Worm (Caenorhabditis elegans) whole organism, L1 larva: Measurements from ENCODE around the gene znf-598.

Experiments used
- C04F5.9 ChIP-seq: sonication (generic microtip); optimal IDR thresholded peaks from 2 replicates; lab custom pipeline; 2016; ENCODE audit warnings: missing genetic modification characterization, missing compliant biosample characterization
- C16A3.4 ChIP-seq: fragments of 150-350 bp; optimal IDR thresholded peaks from 2 replicates; lab custom pipeline; 2014; ENCODE audit warnings: missing biosample characterization, missing genetic modification characterization
- F16B12.6 ChIP-seq: fragments of 150-350 bp; optimal IDR thresholded peaks from 2 replicates; lab custom pipeline; 2014; ENCODE audit warnings: missing biosample characterization, missing genetic modification characterization
- aha-1 ChIP-seq: fragments of 150-350 bp; optimal IDR thresholded peaks from 2 replicates; lab custom pipeline; 2014; ENCODE audit warnings: missing biosample characterization, missing genetic modification characterization
- ama-1 ChIP-seq: fragments of 150-350 bp; optimal IDR thresholded peaks from 2 replicates; lab custom pipeline; 2014
- blmp-1 ChIP-seq: fragments of 150-350 bp; optimal IDR thresholded peaks from 2 replicates; lab custom pipeline; 2014; ENCODE audit warnings: missing biosample characterization, missing genetic modification characterization
- ceh-63 ChIP-seq: fragments of 200-800 bp; sonication (Bioruptor generic); optimal IDR thresholded peaks from 2 replicates; lab custom pipeline; 2018; ENCODE audit warnings: mild to moderate bottlenecking, missing genetic modification characterization, missing compliant biosample characterization
- ceh-8 ChIP-seq: fragments of 200-800 bp; sonication (Bioruptor generic); optimal IDR thresholded peaks from 2 replicates; lab custom pipeline; 2018; ENCODE audit warnings: mild to moderate bottlenecking, missing genetic modification characterization, moderate library complexity, missing compliant biosample characterization
- ces-1 ChIP-seq: fragments of 150-350 bp; optimal IDR thresholded peaks from 2 replicates; lab custom pipeline; 2014; ENCODE audit warnings: missing biosample characterization, missing genetic modification reagents, missing genetic modification characterization
- dsc-1 ChIP-seq: sonication (generic microtip); optimal IDR thresholded peaks from 2 replicates; lab custom pipeline; 2016; ENCODE audit warnings: mild to moderate bottlenecking, missing genetic modification characterization, missing compliant biosample characterization
- elt-2 ChIP-seq: sonication (generic microtip); optimal IDR thresholded peaks from 2 replicates; lab custom pipeline; 2016; ENCODE audit warnings: missing genetic modification characterization, mild to moderate bottlenecking, inconsistent platforms, missing compliant biosample characterization, missing genetic modification reagents
- ets-5 ChIP-seq: fragments of 200-800 bp; sonication (Bioruptor generic); IDR thresholded peaks from 2 replicates; pipeline ENCODE4 v1.3.6; 2022; ENCODE audit warnings: missing genetic modification characterization, missing compliant biosample characterization
- fkh-10 ChIP-seq: sonication (generic microtip); optimal IDR thresholded peaks from 2 replicates; lab custom pipeline; 2017; ENCODE audit warnings: missing biosample characterization, missing genetic modification reagents, missing genetic modification characterization
- fkh-4 ChIP-seq: sonication (generic microtip); optimal IDR thresholded peaks from 2 replicates; lab custom pipeline; 2016; ENCODE audit warnings: missing compliant biosample characterization, missing genetic modification characterization, borderline replicate concordance
- fos-1 ChIP-seq: fragments of 150-350 bp; optimal IDR thresholded peaks from 2 replicates; lab custom pipeline; 2014; ENCODE audit warnings: missing biosample characterization, missing genetic modification characterization
- grh-1 ChIP-seq: fragments of 200-800 bp; sonication (Bioruptor generic); IDR thresholded peaks from 2 replicates; pipeline ENCODE4 v1.3.6; 2022; ENCODE audit warnings: missing genetic modification reagents, missing genetic modification characterization, missing compliant biosample characterization
- hlh-17 ChIP-seq: fragments of 200-800 bp; sonication (Bioruptor generic); optimal IDR thresholded peaks from 2 replicates; lab custom pipeline; 2018; ENCODE audit warnings: missing genetic modification characterization, mild to moderate bottlenecking, missing compliant biosample characterization, moderate library complexity, borderline replicate concordance
- hlh-4 ChIP-seq: sonication (generic microtip); optimal IDR thresholded peaks from 2 replicates; lab custom pipeline; 2016; ENCODE audit warnings: mild to moderate bottlenecking, missing genetic modification characterization, missing compliant biosample characterization
- hpl-2 ChIP-seq: fragments of 150-350 bp; optimal IDR thresholded peaks from 2 replicates; lab custom pipeline; 2014; ENCODE audit warnings: missing biosample characterization, missing genetic modification reagents, missing genetic modification characterization
- irx-1 ChIP-seq: sonication (generic microtip); optimal IDR thresholded peaks from 2 replicates; lab custom pipeline; 2016; ENCODE audit warnings: missing genetic modification characterization, missing compliant biosample characterization
- isw-1 ChIP-seq: fragments of 200-800 bp; sonication (Bioruptor generic); IDR thresholded peaks from 2 replicates; pipeline ENCODE4 v1.3.6; 2022; ENCODE audit warnings: missing genetic modification characterization, missing compliant biosample characterization
- lin-13 ChIP-seq: fragments of 150-350 bp; optimal IDR thresholded peaks from 2 replicates; lab custom pipeline; 2014; ENCODE audit warnings: missing biosample characterization, missing genetic modification reagents, missing genetic modification characterization
- lin-14 ChIP-seq: fragments of 200-800 bp; sonication (Bioruptor generic); optimal IDR thresholded peaks from 2 replicates; lab custom pipeline; 2018; ENCODE audit warnings: mild to moderate bottlenecking, missing genetic modification characterization, moderate library complexity, missing compliant biosample characterization
- lin-35 ChIP-seq, 2 experiments: fragments of 150-350 bp; optimal IDR thresholded peaks; 2 replicates each; lab custom pipeline; 2014; ENCODE audit warnings: missing biosample characterization in 2 of 2, missing genetic modification characterization in 2 of 2, missing genetic modification reagents in 2 of 2
- lir-3 ChIP-seq: sonication (generic microtip); optimal IDR thresholded peaks from 2 replicates; lab custom pipeline; 2016; ENCODE audit warnings: mild to moderate bottlenecking, missing genetic modification characterization, moderate library complexity, missing compliant biosample characterization; ENCODE audit not compliant: poor library complexity
- mep-1 ChIP-seq: fragments of 150-350 bp; optimal IDR thresholded peaks from 2 replicates; lab custom pipeline; 2014; ENCODE audit warnings: missing biosample characterization, missing genetic modification characterization
- nhr-11 ChIP-seq: fragments of 150-350 bp; optimal IDR thresholded peaks from 2 replicates; lab custom pipeline; 2014; ENCODE audit warnings: missing biosample characterization, missing genetic modification characterization
- nhr-12 ChIP-seq: sonication (generic microtip); optimal IDR thresholded peaks from 2 replicates; lab custom pipeline; 2017; ENCODE audit warnings: missing biosample characterization, missing genetic modification characterization
- nhr-19 ChIP-seq: fragments of 200-800 bp; sonication (Bioruptor generic); conservative IDR thresholded peaks from 2 replicates; pipeline ENCODE4 v1.3.6; 2022; ENCODE audit warnings: missing genetic modification characterization, missing compliant biosample characterization
- nhr-237 ChIP-seq: fragments of 150-350 bp; optimal IDR thresholded peaks from 2 replicates; lab custom pipeline; 2014; ENCODE audit warnings: missing biosample characterization, missing genetic modification characterization
- nhr-76 ChIP-seq: sonication (generic microtip); optimal IDR thresholded peaks from 2 replicates; lab custom pipeline; 2017; ENCODE audit warnings: missing biosample characterization, missing genetic modification characterization
- nhr-84 ChIP-seq: sonication (generic microtip); optimal IDR thresholded peaks from 2 replicates; lab custom pipeline; 2017; ENCODE audit warnings: missing biosample characterization, missing genetic modification characterization
- nhr-85 ChIP-seq: sonication (generic microtip); peaks from one replicate; lab custom pipeline; 2016; ENCODE audit warnings: missing genetic modification characterization, inconsistent platforms, missing compliant biosample characterization
- pag-3 ChIP-seq: sonication (generic microtip); optimal IDR thresholded peaks from 2 replicates; lab custom pipeline; 2017; ENCODE audit warnings: missing genetic modification characterization, mild to moderate bottlenecking, missing compliant biosample characterization, antibody characterized with exemption, borderline replicate concordance; ENCODE audit not compliant: insufficient read depth
- rnt-1 ChIP-seq: sonication (generic microtip); optimal IDR thresholded peaks from 2 replicates; lab custom pipeline; 2016; ENCODE audit warnings: mild to moderate bottlenecking, missing genetic modification characterization, moderate library complexity, missing compliant biosample characterization
- skn-1 ChIP-seq: fragments of 150-350 bp; optimal IDR thresholded peaks from 2 replicates; lab custom pipeline; 2014; ENCODE audit warnings: missing biosample characterization, missing genetic modification characterization
- sox-4 ChIP-seq: sonication (generic microtip); optimal IDR thresholded peaks from 2 replicates; lab custom pipeline; 2016; ENCODE audit warnings: missing genetic modification characterization, missing compliant biosample characterization
- sptf-1 ChIP-seq: fragments of 150-350 bp; optimal IDR thresholded peaks from 2 replicates; lab custom pipeline; 2014; ENCODE audit warnings: missing biosample characterization, missing genetic modification characterization
- sup-37 ChIP-seq: fragments of 200-800 bp; sonication (Bioruptor generic); optimal IDR thresholded peaks from 2 replicates; lab custom pipeline; 2018; ENCODE audit warnings: mild to moderate bottlenecking, missing genetic modification characterization, missing compliant biosample characterization
- swsn-7 ChIP-seq: sonication (generic microtip); optimal IDR thresholded peaks from 2 replicates; lab custom pipeline; 2016; ENCODE audit warnings: missing genetic modification characterization, missing compliant biosample characterization
- tlp-1 ChIP-seq: fragments of 150-350 bp; optimal IDR thresholded peaks from 2 replicates; lab custom pipeline; 2014; ENCODE audit warnings: missing biosample characterization, missing genetic modification characterization
- unc-98 ChIP-seq: fragments of 200-800 bp; sonication (Bioruptor generic); IDR thresholded peaks from 2 replicates; pipeline ENCODE4 v1.3.6; 2022; ENCODE audit warnings: missing genetic modification characterization, missing compliant biosample characterization
- xbp-1 ChIP-seq: sonication (generic microtip); optimal IDR thresholded peaks from 2 replicates; lab custom pipeline; 2016; ENCODE audit warnings: missing genetic modification characterization, missing compliant biosample characterization
- zag-1 ChIP-seq: fragments of 150-350 bp; optimal IDR thresholded peaks from 2 replicates; lab custom pipeline; 2014; ENCODE audit warnings: missing biosample characterization, missing genetic modification characterization
- zip-4 ChIP-seq: fragments of 200-800 bp; sonication (Bioruptor generic); optimal IDR thresholded peaks from 2 replicates; lab custom pipeline; 2018; ENCODE audit warnings: mild to moderate bottlenecking, missing genetic modification characterization, moderate library complexity, missing compliant biosample characterization
- ztf-11 ChIP-seq, 2 experiments: sonication (generic microtip); optimal IDR thresholded peaks; 2 replicates each; lab custom pipeline; 2016 to 2017; ENCODE audit warnings: missing genetic modification characterization in 2 of 2, missing biosample characterization in 1 of 2, missing compliant biosample characterization in 1 of 2

Gene znf-598

ce11 chrII:7054987-7055386 is 29.4 kb downstream of the znf-598 start, which contains the start of gene ZK1127.3:
ZK1127.3 (plus strand) TSS chrII:7055287.
- TF ChIP-seq hlh-17 (GFP tag; lab: Kevin White, UChicago): no peak
- no peak for TF ChIP-seq ceh-8
- TF ChIP-seq ama-1: no peak
- TF ChIP-seq lin-14 (GFP tag; lab: Kevin White, UChicago): no peak
- no peak for TF ChIP-seq nhr-76 (tag; lab: Kevin White, UChicago)
- TF ChIP-seq pag-3 (tag; lab: Kevin White, UChicago): no peak
- no peak for TF ChIP-seq aha-1
- TF ChIP-seq irx-1 (tag; lab: Kevin White, UChicago): no peak
- TF ChIP-seq grh-1 (GFP tag; lab: Robert Waterston, UW): no peak
- no peak for TF ChIP-seq hlh-4 (tag; lab: Kevin White, UChicago)
- no peak for TF ChIP-seq rnt-1 (tag; lab: Kevin White, UChicago)
- no peak for TF ChIP-seq sox-4 (tag; lab: Kevin White, UChicago)
- TF ChIP-seq blmp-1: no peak
- no peak for TF ChIP-seq swsn-7

ce11 chrII:7056328-7056727 is 30.7 kb downstream of the znf-598 start:
- no peak for TF ChIP-seq C04F5.9
- TF ChIP-seq pag-3 (tag; lab: Kevin White, UChicago): no peak
- TF ChIP-seq nhr-11 (tag; lab: Kevin White, UChicago): no peak
- TF ChIP-seq elt-2: no peak
- no peak for TF ChIP-seq xbp-1 (tag; lab: Kevin White, UChicago)
- TF ChIP-seq sox-4 (tag; lab: Kevin White, UChicago): no peak
- no peak for TF ChIP-seq sup-37
- no peak for TF ChIP-seq lin-13 (GFP tag; lab: Kevin White, UChicago)
- no peak for TF ChIP-seq fkh-10 (GFP tag; lab: Kevin White, UChicago)
- no peak for TF ChIP-seq zag-1 (tag; lab: Kevin White, UChicago)
- no peak for TF ChIP-seq F16B12.6 (tag; lab: Kevin White, UChicago)
- no peak for TF ChIP-seq ama-1
- no peak for TF ChIP-seq zip-4
- no peak for TF ChIP-seq fkh-4 (tag; lab: Kevin White, UChicago)
- TF ChIP-seq swsn-7: no peak
- no peak for TF ChIP-seq isw-1 (GFP tag; lab: Robert Waterston, UW)

ce11 chrII:7057860-7058259 is 32.3 kb downstream of the znf-598 start, which contains the start of gene cth-2:
cth-2 (minus strand) TSS chrII:7057960.
- TF ChIP-seq lin-14 (GFP tag; lab: Kevin White, UChicago) (peak; percentile 32), tlp-1 (no peak), mep-1 (tag; lab: Kevin White, UChicago) (peak; percentile 12), blmp-1 (peak; percentile 64)

ce11 chrII:7059274-7059757 is 33.7 kb downstream of the znf-598 start:
- TF ChIP-seq zip-4 (no peak), nhr-85 (tag; lab: Kevin White, UChicago) (peak; percentile 94), ets-5 (GFP tag; lab: Robert Waterston, UW) (no peak), rnt-1 (tag; lab: Kevin White, UChicago) (peak; percentile 64), nhr-84 (tag; lab: Kevin White, UChicago) (no peak), nhr-12 (tag; lab: Kevin White, UChicago) (no peak), fos-1 (tag; lab: Kevin White, UChicago) (peak; percentile 14), lin-35 (GFP tag; optimal IDR thresholded peaks at IDR 0.05; lab: Kevin White, UChicago) (peak in 1 of 2 experiments; percentile 59), F16B12.6 (tag; lab: Kevin White, UChicago) (no peak), isw-1 (GFP tag; lab: Robert Waterston, UW) (no peak), sptf-1 (no peak), C16A3.4 (tag; lab: Kevin White, UChicago) (peak; percentile 18), swsn-7 (no peak), hlh-17 (GFP tag; lab: Kevin White, UChicago) (no peak), fkh-4 (tag; lab: Kevin White, UChicago) (no peak), ceh-8 (no peak), ztf-11 (tag; optimal IDR thresholded peaks at IDR 0.05; lab: Kevin White, UChicago) (no peak), nhr-237 (tag; lab: Kevin White, UChicago) (no peak), fkh-10 (GFP tag; lab: Kevin White, UChicago) (no peak), nhr-19 (GFP tag; lab: Robert Waterston, UW) (peak; percentile 48; the same call in 1 of the 2 replicates), unc-98 (GFP tag; lab: Robert Waterston, UW) (no peak), lir-3 (peak; percentile 37), dsc-1 (tag; lab: Kevin White, UChicago) (peak; percentile 45), skn-1 (tag; lab: Kevin White, UChicago) (peak; percentile 57), ceh-63 (GFP tag; lab: Kevin White, UChicago) (no peak), mep-1 (tag; lab: Kevin White, UChicago) (peak; percentile 39), ces-1 (GFP tag; lab: Kevin White, UChicago) (no peak), tlp-1 (no peak), hpl-2 (GFP tag; lab: Kevin White, UChicago) (no peak)
